Worm (Caenorhabditis elegans): Measurements from ENCODE around the gene erp-44.2.

Gene erp-44.2

DNA sequence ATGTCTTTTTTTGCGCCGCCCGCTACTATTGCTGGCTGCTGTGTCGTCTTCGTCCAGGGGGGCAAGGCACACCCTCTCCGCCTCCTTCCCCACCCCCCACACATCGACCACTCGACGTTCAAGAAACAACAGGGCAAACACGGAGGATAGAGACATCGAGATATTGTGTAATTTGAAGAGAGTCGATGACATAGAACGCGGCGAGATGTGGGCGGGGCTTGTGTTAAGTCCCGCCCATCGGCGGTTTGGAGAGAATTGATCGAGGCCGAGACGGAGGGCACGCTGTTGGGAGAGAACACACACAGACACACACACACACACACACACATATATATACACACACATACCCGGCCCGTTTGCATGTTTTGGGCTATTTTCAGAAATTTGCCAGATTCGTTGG is 11.1 kb upstream of the erp-44.2 start (continued):
- TF ChIP-seq lag-1 (GFP tag; IDR thresholded peaks at IDR 0.05) (no peak), ets-4 (GFP tag; optimal IDR thresholded peaks at IDR 0.05) (no peak), F22D6.2 (tag; optimal IDR thresholded peaks at IDR 0.05) (no peak), C17E4.6 (GFP tag; IDR thresholded peaks at IDR 0.05) (no peak), sdz-38 (tag; optimal IDR thresholded peaks at IDR 0.05) (no peak), ekl-4 (GFP tag; IDR thresholded peaks at IDR 0.05) (0 out of 2 replicates have a peak, but pooled peaks have one; percentile 53), madf-3 (GFP tag; IDR thresholded peaks at IDR 0.05) (no peak), ztf-6 (GFP tag; IDR thresholded peaks at IDR 0.05) (no peak), ceh-27 (GFP tag; optimal IDR thresholded peaks at IDR 0.05) (peak; percentile 82), madf-8 (GFP tag; conservative IDR thresholded peaks at IDR 0.05) (no peak), Y95B8A.8 (GFP tag; IDR thresholded peaks at IDR 0.05) (no peak), ztf-28 (GFP tag; IDR thresholded peaks at IDR 0.05) (no peak), mcd-1 (GFP tag; IDR thresholded peaks at IDR 0.05) (peak; percentile 67), ztf-25 (GFP tag; IDR thresholded peaks at IDR 0.05) (no peak), B0019.2 (GFP tag; conservative IDR thresholded peaks at IDR 0.05) (no peak), hlh-26 (GFP tag; conservative IDR thresholded peaks at IDR 0.05) (no peak), lsl-1 (GFP tag; optimal IDR thresholded peaks at IDR 0.05) (no peak), snpc-1.1 (tag; optimal IDR thresholded peaks at IDR 0.05; ENCODE audit: insufficient read depth) (no peak), ztf-3 (GFP tag; optimal IDR thresholded peaks at IDR 0.05) (no peak), Y79H2A.3 (GFP tag; conservative IDR thresholded peaks at IDR 0.05) (no peak), Y53G8AR.9 (GFP tag; conservative IDR thresholded peaks at IDR 0.05) (no peak), ztf-26 (tag; optimal IDR thresholded peaks at IDR 0.05) (peak; percentile 69), B0261.1 (tag; optimal IDR thresholded peaks at IDR 0.05) (no peak), egl-44 (GFP tag; IDR thresholded peaks at IDR 0.05) (0 out of 2 replicates have a peak, but pooled peaks have one; percentile 21), attf-6 (GFP tag; IDR thresholded peaks at IDR 0.05) (no peak), repo-1 (tag; optimal IDR thresholded peaks at IDR 0.05) (peak; percentile 71), bed-2 (GFP tag; IDR thresholded peaks at IDR 0.05) (no peak), F49E8.2 (tag; optimal IDR thresholded peaks at IDR 0.05; ENCODE audit: insufficient read depth) (no peak), nfyb-1 (GFP tag; IDR thresholded peaks at IDR 0.05) (0 out of 2 replicates have a peak, but pooled peaks have one; percentile 56), ztf-22 (GFP tag; optimal IDR thresholded peaks at IDR 0.05) (no peak), hsf-1 (GFP tag; IDR thresholded peaks at IDR 0.05) (no peak), ceh-79 (tag; optimal IDR thresholded peaks at IDR 0.05) (no peak), rcor-1 (GFP tag; IDR thresholded peaks at IDR 0.05) (no peak; the same call in 1 of the 2 replicates), tlf-1 (GFP tag; optimal IDR thresholded peaks at IDR 0.05) (no peak), hmg-1.2 (GFP tag; IDR thresholded peaks at IDR 0.05) (peak; percentile 80), egrh-3 (GFP tag; IDR thresholded peaks at IDR 0.05) (peak; percentile 75), hmg-20 (GFP tag; IDR thresholded peaks at IDR 0.05) (no peak), fkh-3 (tag; optimal IDR thresholded peaks at IDR 0.05) (no peak), F57A8.1 (GFP tag; optimal IDR thresholded peaks at IDR 0.05) (no peak), ccch-3 (GFP tag; optimal IDR thresholded peaks at IDR 0.05) (no peak), attf-3 (GFP tag; conservative IDR thresholded peaks at IDR 0.05) (no peak), cebp-1 (GFP tag; IDR thresholded peaks at IDR 0.05) (no peak), cebp-1 (tag; optimal IDR thresholded peaks at IDR 0.05) (peak; percentile 77), F33H1.4 (GFP tag; IDR thresholded peaks at IDR 0.05) (no peak), ztf-18 (tag; optimal IDR thresholded peaks at IDR 0.05) (peak; percentile 39), F37B4.10 (GFP tag; IDR thresholded peaks at IDR 0.05) (no peak), somi-1 (GFP tag; optimal IDR thresholded peaks at IDR 0.05) (peak; percentile 5), ceh-58 (GFP tag; IDR thresholded peaks at IDR 0.05) (no peak), ceh-100 (GFP tag; IDR thresholded peaks at IDR 0.05) (peak; percentile 57), unc-62 (GFP tag; optimal IDR thresholded peaks at IDR 0.05) (no peak)

All from whole organism, young adult.